Fruit fly (Drosophila melanogaster): ENCODE results near the gene homer.

The homer gene

dm6 chr2L:6716921-6717320, 6.2 kb downstream of the homer start:
- TF ChIP-seq psq (optimal IDR thresholded peaks at IDR 0.05) (no peak), h (optimal IDR thresholded peaks at IDR 0.05) (no peak), Sin3A (optimal IDR thresholded peaks at IDR 0.05) (no peak)

- TF ChIP-seq h (optimal IDR thresholded peaks at IDR 0.05): no peak
- TF ChIP-seq ttk (optimal IDR thresholded peaks at IDR 0.05): no peak
- TF ChIP-seq insv (optimal IDR thresholded peaks at IDR 0.05): no peak
- no peak for TF ChIP-seq Myc (optimal IDR thresholded peaks at IDR 0.05)
- TF ChIP-seq psq (optimal IDR thresholded peaks at IDR 0.05): no peak
- no peak for TF ChIP-seq Sin3A (optimal IDR thresholded peaks at IDR 0.05)
Observed at dm6 chr2L:6716182-6716770, 6.9 kb downstream of the homer start, which contains the start of gene AkhR. Gene AkhR (minus strand): TSS chr2L:6716186.

dm6 chr2L:6708997-6709662, 14.0 kb downstream of the homer start, which contains the start of gene Tsp:
Gene Tsp (minus strand): TSS chr2L:6709086.
- no peak for TF ChIP-seq insv (optimal IDR thresholded peaks at IDR 0.05)

- TF ChIP-seq h (optimal IDR thresholded peaks at IDR 0.05) (no peak), insv (optimal IDR thresholded peaks at IDR 0.05) (no peak), Myc (optimal IDR thresholded peaks at IDR 0.05) (no peak), Sin3A (optimal IDR thresholded peaks at IDR 0.05) (no peak), ttk (optimal IDR thresholded peaks at IDR 0.05) (no peak), psq (optimal IDR thresholded peaks at IDR 0.05) (no peak)
Observed at dm6 chr2L:6706368-6706919, 16.7 kb downstream of the homer start.

- no peak for TF ChIP-seq psq (optimal IDR thresholded peaks at IDR 0.05)
- no peak for TF ChIP-seq h (optimal IDR thresholded peaks at IDR 0.05)
- TF ChIP-seq ttk (optimal IDR thresholded peaks at IDR 0.05): no peak
- no peak for TF ChIP-seq Sin3A (optimal IDR thresholded peaks at IDR 0.05)
- TF ChIP-seq insv (optimal IDR thresholded peaks at IDR 0.05): no peak
- no peak for TF ChIP-seq Myc (optimal IDR thresholded peaks at IDR 0.05)
Observed at dm6 chr2L:6705081-6705480, 18.1 kb downstream of the homer start.

dm6 chr2L:6701409-6702199, 21.6 kb downstream of the homer start:
- TF ChIP-seq ttk (optimal IDR thresholded peaks at IDR 0.05): no peak
- TF ChIP-seq psq (optimal IDR thresholded peaks at IDR 0.05): no peak
- no peak for TF ChIP-seq h (optimal IDR thresholded peaks at IDR 0.05)
- TF ChIP-seq Sin3A (optimal IDR thresholded peaks at IDR 0.05): no peak

- TF ChIP-seq ttk (optimal IDR thresholded peaks at IDR 0.05) (no peak), psq (optimal IDR thresholded peaks at IDR 0.05) (no peak), h (optimal IDR thresholded peaks at IDR 0.05) (no peak), insv (optimal IDR thresholded peaks at IDR 0.05) (no peak), Sin3A (optimal IDR thresholded peaks at IDR 0.05) (no peak), Myc (optimal IDR thresholded peaks at IDR 0.05) (no peak)
Observed at dm6 chr2L:6700742-6701141, 22.4 kb downstream of the homer start.

- no peak for TF ChIP-seq psq (optimal IDR thresholded peaks at IDR 0.05)
- TF ChIP-seq ttk (optimal IDR thresholded peaks at IDR 0.05): no peak
- TF ChIP-seq Sin3A (optimal IDR thresholded peaks at IDR 0.05): no peak
- TF ChIP-seq h (optimal IDR thresholded peaks at IDR 0.05): no peak
- no peak for TF ChIP-seq insv (optimal IDR thresholded peaks at IDR 0.05)
- no peak for TF ChIP-seq Myc (optimal IDR thresholded peaks at IDR 0.05)
Observed at dm6 chr2L:6698387-6698786, 24.8 kb downstream of the homer start.

- no peak for TF ChIP-seq Myc (optimal IDR thresholded peaks at IDR 0.05)
- TF ChIP-seq insv (optimal IDR thresholded peaks at IDR 0.05): no peak
Observed at dm6 chr2L:6696229-6696628, 26.9 kb downstream of the homer start.

dm6 chr2L:6693794-6694254, 29.3 kb downstream of the homer start:
- no peak for TF ChIP-seq ttk (optimal IDR thresholded peaks at IDR 0.05)

- TF ChIP-seq h (optimal IDR thresholded peaks at IDR 0.05) (no peak), Sin3A (optimal IDR thresholded peaks at IDR 0.05) (no peak), ttk (optimal IDR thresholded peaks at IDR 0.05) (no peak), Myc (optimal IDR thresholded peaks at IDR 0.05) (no peak), insv (optimal IDR thresholded peaks at IDR 0.05) (no peak), psq (optimal IDR thresholded peaks at IDR 0.05) (no peak)
Observed at dm6 chr2L:6692048-6692447, 31.1 kb downstream of the homer start.

dm6 chr2L:6686612-6687011, 36.5 kb downstream of the homer start, which contains the start of gene CG11327:
Gene CG11327 (minus strand): TSS chr2L:6686712.
- TF ChIP-seq Myc (optimal IDR thresholded peaks at IDR 0.05): no peak
- TF ChIP-seq psq (optimal IDR thresholded peaks at IDR 0.05): no peak
- no peak for TF ChIP-seq ttk (optimal IDR thresholded peaks at IDR 0.05)
- no peak for TF ChIP-seq insv (optimal IDR thresholded peaks at IDR 0.05)
- no peak for TF ChIP-seq Sin3A (optimal IDR thresholded peaks at IDR 0.05)
- no peak for TF ChIP-seq h (optimal IDR thresholded peaks at IDR 0.05)

Measured in Kc167 (cell line).